Fruit fly (Drosophila melanogaster): Measurements from ENCODE around the gene CG15517.

DNA sequence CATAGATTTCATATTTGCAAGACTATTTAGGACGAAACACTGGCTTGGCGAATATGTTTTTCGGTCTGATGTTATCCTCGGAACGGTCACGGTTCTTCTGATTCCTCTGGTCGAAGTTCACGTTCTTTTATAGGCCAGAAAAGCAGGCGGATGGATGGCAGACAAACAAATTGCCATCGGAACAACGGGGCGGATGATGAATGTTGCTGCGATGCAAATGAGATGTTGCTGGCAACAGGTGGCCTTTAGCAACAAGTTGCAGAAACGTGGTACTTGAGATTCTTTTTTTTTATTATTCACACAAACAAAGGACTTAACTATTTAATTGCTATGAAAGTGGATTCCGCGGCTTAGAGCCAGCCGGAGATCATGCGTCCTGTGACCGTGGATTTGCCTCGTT, 10.6 kb upstream of the CG15517 start, which contains the start of gene Capa:
- no peak for TF ChIP-seq CG11762 (GFP tag; optimal IDR thresholded peaks at IDR 0.05; ENCODE audit: insufficient read depth)
- TF ChIP-seq CG1621 (tag; optimal IDR thresholded peaks at IDR 0.05): no peak
- TF ChIP-seq Lpt (GFP tag; optimal IDR thresholded peaks at IDR 0.05): no peak
- no peak for TF ChIP-seq CG6276 (GFP tag; optimal IDR thresholded peaks at IDR 0.05)
- TF ChIP-seq pdm3 (GFP tag; optimal IDR thresholded peaks at IDR 0.05): no peak
- TF ChIP-seq Eip93F (GFP tag; optimal IDR thresholded peaks at IDR 0.05): no peak
- no peak for TF ChIP-seq OdsH (GFP tag; optimal IDR thresholded peaks at IDR 0.05)
- TF ChIP-seq dsx (GFP tag; optimal IDR thresholded peaks at IDR 0.05; ENCODE audit: poor library complexity, severe bottlenecking): no peak
- TF ChIP-seq ss (GFP tag; optimal IDR thresholded peaks at IDR 0.05): no peak
- no peak for TF ChIP-seq Hr4 (GFP tag; optimal IDR thresholded peaks at IDR 0.05)
